Fruit fly (Drosophila melanogaster) whole organism, wandering third instar larva: Measurements from ENCODE around the gene CG9672.

Experiments
- Abd-B ChIP-seq: fragments of >200 bp; optimal IDR thresholded peaks from 2 replicates; lab custom pipeline; 2017; ENCODE audit warnings: missing biosample characterization, missing genetic modification characterization
- CG32264 ChIP-seq: fragments of 200-800 bp; sonication (Bioruptor generic); optimal IDR thresholded peaks from 2 replicates; lab custom pipeline; 2016; ENCODE audit warnings: missing biosample characterization, missing genetic modification characterization
- Dif ChIP-seq: fragments of 200-275, 200-300 bp; sonication (Bioruptor generic); optimal IDR thresholded peaks from 2 replicates; lab custom pipeline; 2018; ENCODE audit warnings: missing biosample characterization, missing genetic modification characterization; ENCODE audit not compliant: partially characterized antibody
- Hr78 ChIP-seq: fragments of >200 bp; optimal IDR thresholded peaks from 2 replicates; lab custom pipeline; 2017; ENCODE audit warnings: missing biosample characterization, missing genetic modification characterization
- Mio ChIP-seq: sonication (Bioruptor generic); optimal IDR thresholded peaks from 2 replicates; lab custom pipeline; 2016; ENCODE audit warnings: missing biosample characterization, missing genetic modification characterization
- Myc ChIP-seq: fragments of >200 bp; optimal IDR thresholded peaks from 2 replicates; lab custom pipeline; 2017
- N ChIP-seq: fragments of >200 bp; optimal IDR thresholded peaks from 2 replicates; lab custom pipeline; 2018; ENCODE audit warnings: missing biosample characterization, missing external identifiers, missing genetic modification characterization
- OdsH ChIP-seq: fragments of 200-800 bp; sonication (Bioruptor generic); optimal IDR thresholded peaks from 2 replicates; lab custom pipeline; 2016; ENCODE audit warnings: missing biosample characterization, mild to moderate bottlenecking, missing genetic modification characterization
- Rel ChIP-seq, 2 experiments: fragments of 200-800 bp; sonication (Bioruptor generic) in 1 of 2; optimal IDR thresholded peaks; 2 replicates in 1 of 2; 3 replicates in 1 of 2; lab custom pipeline; 2016 to 2019; ENCODE audit warnings: mild to moderate bottlenecking in 2 of 2, missing biosample characterization in 2 of 2, missing genetic modification characterization in 2 of 2, moderate library complexity in 1 of 2
- Sp1 ChIP-seq: fragments of 200-800 bp; sonication (Bioruptor generic); optimal IDR thresholded peaks from 3 replicates; lab custom pipeline; 2019; ENCODE audit warnings: missing biosample characterization, mild to moderate bottlenecking, missing genetic modification characterization, moderate library complexity
- Vsx2 ChIP-seq: fragments of 200-300, 225-300 bp; sonication (Bioruptor generic); optimal IDR thresholded peaks from 2 replicates; lab custom pipeline; 2018; ENCODE audit warnings: missing biosample characterization, missing genetic modification characterization; ENCODE audit not compliant: partially characterized antibody
- br ChIP-seq: fragments of 200-800 bp; sonication (Bioruptor generic); optimal IDR thresholded peaks from 2 replicates; lab custom pipeline; 2016; ENCODE audit warnings: missing biosample characterization, missing genetic modification characterization
- dl ChIP-seq, 2 experiments: fragments of 175-275, 200-275 bp in 1 of 2; fragments of 200-275 bp in 1 of 2; sonication (Bioruptor generic); optimal IDR thresholded peaks; lab custom pipeline; 2018; ENCODE audit warnings: mild to moderate bottlenecking in 2 of 2, missing biosample characterization in 2 of 2, missing genetic modification characterization in 2 of 2, moderate library complexity in 2 of 2; ENCODE audit not compliant: partially characterized antibody in 2 of 2, insufficient read depth in 1 of 2
- dmrt93B ChIP-seq: fragments of 200-800 bp; sonication (Bioruptor generic); optimal IDR thresholded peaks from 2 replicates; lab custom pipeline; 2018; ENCODE audit warnings: missing biosample characterization, mild to moderate bottlenecking, missing genetic modification characterization
- dsf ChIP-seq: sonication (Bioruptor generic); optimal IDR thresholded peaks from 2 replicates; lab custom pipeline; 2016; ENCODE audit warnings: missing biosample characterization, missing genetic modification characterization, borderline replicate concordance
- ey ChIP-seq: fragments of 200-800 bp; sonication (Bioruptor generic); optimal IDR thresholded peaks from 2 replicates; lab custom pipeline; 2016; ENCODE audit warnings: missing biosample characterization, missing genetic modification characterization
- fru ChIP-seq: fragments of 200-800 bp; sonication (Bioruptor generic); optimal IDR thresholded peaks from 3 replicates; lab custom pipeline; 2016; ENCODE audit warnings: missing biosample characterization, mild to moderate bottlenecking, missing genetic modification characterization
- h ChIP-seq: fragments of 200-800 bp; sonication (Bioruptor generic); optimal IDR thresholded peaks from 3 replicates; lab custom pipeline; 2016; ENCODE audit warnings: missing biosample characterization, mild to moderate bottlenecking, missing genetic modification characterization
- lola ChIP-seq: fragments of >200 bp; optimal IDR thresholded peaks from 2 replicates; lab custom pipeline; 2017; ENCODE audit warnings: missing biosample characterization, missing genetic modification characterization
- pan ChIP-seq: fragments of >200 bp; optimal IDR thresholded peaks from 2 replicates; lab custom pipeline; 2017
- sage ChIP-seq: fragments of 200-800 bp; sonication (Bioruptor generic); optimal IDR thresholded peaks from 2 replicates; lab custom pipeline; 2016; ENCODE audit warnings: missing biosample characterization, mild to moderate bottlenecking, missing genetic modification characterization
- woc ChIP-seq: sonication (Bioruptor generic); optimal IDR thresholded peaks from 2 replicates; lab custom pipeline; 2016; ENCODE audit warnings: missing biosample characterization, mild to moderate bottlenecking, missing genetic modification characterization

The CG9672 gene

DNA sequence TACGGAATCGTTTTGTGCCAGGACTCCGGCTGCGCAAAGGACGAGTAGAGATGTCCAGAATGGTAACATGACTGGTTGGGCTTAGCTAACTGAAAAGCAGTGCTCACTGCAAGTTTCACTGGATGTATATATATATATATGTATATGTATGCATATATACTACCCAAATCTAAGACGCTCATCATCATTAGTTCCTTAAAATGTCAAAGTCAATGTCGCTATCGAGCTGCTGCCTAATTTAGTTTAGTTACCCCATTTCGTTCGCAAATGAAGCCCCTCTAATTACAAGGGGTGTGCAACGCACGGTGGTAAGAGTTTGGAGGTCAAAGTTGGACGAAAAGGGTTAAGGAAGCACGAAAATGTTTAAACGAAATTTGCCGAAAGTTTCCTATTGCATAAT, 6.6 kb downstream of the CG9672 start, which contains the start of gene CG9676:
CG9676 (minus strand) TSS at position 101 of the 400 bp plus-strand sequence.
- TF ChIP-seq Myc (lab: Kevin White, UChicago) = no peak

DNA sequence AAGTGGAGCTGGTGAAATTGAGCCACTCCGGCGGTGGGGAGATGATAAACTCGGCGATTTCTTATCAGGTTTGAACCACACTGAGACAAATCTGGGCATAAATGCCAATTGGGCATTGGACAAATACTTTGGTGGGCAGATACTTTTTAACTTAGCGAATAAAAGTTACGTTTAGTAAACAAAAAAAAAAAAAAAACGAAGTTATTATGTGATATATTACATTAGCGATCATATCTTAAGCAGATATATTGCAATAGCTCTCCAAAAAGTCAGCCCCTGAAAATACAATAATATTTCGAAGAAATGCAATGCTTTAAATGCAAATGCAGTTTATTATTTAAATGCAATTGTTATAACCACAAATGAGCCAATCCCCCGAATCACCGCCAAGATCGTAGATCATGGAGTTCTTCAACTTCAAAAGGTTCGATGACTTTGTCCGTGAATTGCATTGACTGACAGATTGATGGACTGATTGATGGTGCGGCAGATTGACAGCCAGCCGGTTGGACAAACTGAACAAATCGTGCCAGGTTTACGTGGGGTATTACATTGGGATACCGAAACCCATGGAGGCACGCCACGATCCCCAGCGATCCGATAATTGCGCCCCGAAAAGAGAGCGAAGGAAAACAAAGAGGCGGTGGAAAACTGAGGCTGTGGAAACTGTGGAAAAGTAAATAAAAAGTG, 8.6 kb downstream of the CG9672 start:
- TF ChIP-seq CG32264 (no peak), Rel (GFP tag; optimal IDR thresholded peaks at IDR 0.05; lab: Kevin White, UChicago) (no peak), Rel (tag; optimal IDR thresholded peaks at IDR 0.05; lab: Kevin White, UChicago) (no peak), N (GFP tag; lab: Kevin White, UChicago) (no peak)

DNA sequence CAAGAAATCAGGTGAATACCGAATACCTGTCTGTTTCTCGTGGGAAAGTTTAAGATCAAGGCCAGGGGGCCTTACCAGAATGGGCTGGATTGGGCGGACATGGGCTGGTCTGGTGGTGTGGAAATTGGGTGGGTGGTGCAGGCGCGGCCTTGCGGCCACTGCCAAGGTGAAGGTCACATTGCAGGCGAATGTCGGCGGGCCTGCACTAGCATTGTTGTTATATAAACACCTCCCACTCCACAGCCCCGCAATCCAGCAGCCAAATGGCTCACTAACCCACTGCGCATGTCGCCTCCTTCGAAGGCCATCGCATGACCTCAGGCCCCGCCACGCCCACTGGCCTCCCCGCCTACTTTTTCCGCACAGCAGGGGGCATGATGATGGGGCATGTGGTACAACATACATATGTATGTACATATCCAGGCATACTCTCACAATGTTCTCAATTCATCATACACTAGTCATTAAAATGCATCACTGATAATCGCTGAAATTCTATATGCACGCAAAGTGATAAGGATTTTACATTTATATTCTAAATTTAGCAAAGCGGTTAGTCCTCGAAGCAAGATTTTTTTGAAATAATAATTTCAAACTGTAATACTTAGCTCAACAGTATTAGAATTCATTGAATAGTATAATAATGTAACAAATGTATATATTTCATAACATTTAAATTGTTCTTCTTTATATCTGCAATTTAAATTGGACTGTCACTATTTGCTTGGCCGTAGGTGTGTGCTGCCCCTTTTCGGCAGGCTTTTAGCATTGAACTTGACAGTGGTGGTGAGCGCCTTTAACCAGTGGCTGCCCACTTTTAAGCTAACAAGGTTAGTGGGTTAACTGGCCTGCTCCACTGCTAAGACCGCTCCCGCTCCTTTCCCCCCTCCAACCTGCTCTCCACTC, 9.8 kb downstream of the CG9672 start:
- TF ChIP-seq ey (GFP tag; lab: Kevin White, UChicago) = no peak

DNA sequence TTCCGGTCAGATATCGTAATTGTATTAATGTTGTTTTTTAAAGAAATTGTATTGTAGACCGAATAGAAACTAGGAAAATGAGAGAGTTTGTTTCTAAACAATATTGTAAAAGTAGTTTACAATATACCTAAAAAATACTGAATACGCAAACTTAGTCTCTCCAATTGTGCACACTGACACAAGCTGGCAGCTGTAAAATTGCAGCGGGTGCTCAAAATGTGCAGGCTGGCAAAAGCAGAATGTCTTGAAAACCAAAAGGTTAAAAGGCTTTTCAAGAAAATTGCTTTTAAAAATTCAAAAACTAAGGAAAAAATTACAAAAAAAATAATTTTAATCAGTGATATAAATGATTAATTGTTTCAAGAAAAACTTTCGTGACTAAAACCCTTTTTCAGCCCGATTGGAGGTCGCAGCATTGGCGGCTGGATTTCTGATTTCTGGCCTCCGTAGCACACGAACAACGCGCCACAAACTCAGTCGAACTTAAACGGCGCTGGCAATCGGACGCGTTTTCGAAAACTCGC, 11.0 kb downstream of the CG9672 start, which contains the start of gene CG4678:
CG4678 (plus strand) TSS at position 474 of the 524 bp plus-strand sequence.
- TF ChIP-seq Vsx2 (GFP tag; lab: Kevin White, UChicago) (peak; percentile 66), Dif (GFP tag; lab: Kevin White, UChicago) (peak; percentile 96), dsf (GFP tag; lab: Kevin White, UChicago) (no peak), dl (GFP tag; optimal IDR thresholded peaks at IDR 0.05; lab: Kevin White, UChicago; ENCODE audit: insufficient read depth in 1 of 2, partially characterized antibody in 2 of 2) (peak; percentile 53 to 80), dmrt93B (GFP tag; lab: Kevin White, UChicago) (no peak)
- TF ChIP-seq, all 38 proteins: peak for 3

DNA sequence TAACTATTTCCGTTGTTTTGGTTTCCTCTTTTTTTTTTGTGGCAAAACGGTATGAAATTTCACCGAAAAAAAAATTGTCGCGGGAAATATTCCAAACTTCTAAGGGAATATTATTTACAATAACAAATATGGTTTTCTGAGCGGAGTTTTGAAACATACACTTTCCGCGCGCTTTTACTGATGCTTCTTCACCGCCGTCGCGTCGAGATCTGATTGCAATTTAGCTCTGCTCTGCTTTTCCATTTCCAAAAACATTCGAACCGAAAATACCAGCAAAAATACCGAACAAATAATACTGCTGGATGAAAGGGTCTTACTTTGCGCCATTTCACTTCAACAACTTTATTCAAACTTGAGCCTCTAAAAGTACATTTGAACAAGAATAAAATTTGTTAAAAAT, 11.7 kb downstream of the CG9672 start, which contains the start of gene Septin4:
Septin4 (minus strand) TSS at position 215 of the 400 bp plus-strand sequence.
- TF ChIP-seq woc (GFP tag; lab: Kevin White, UChicago) (no peak), N (GFP tag; lab: Kevin White, UChicago) (no peak), Mio (GFP tag; lab: Kevin White, UChicago) (no peak), Dif (GFP tag; lab: Kevin White, UChicago) (no peak), sage (GFP tag; lab: Kevin White, UChicago) (no peak), fru (GFP tag; lab: Kevin White, UChicago) (no peak), Abd-B (no peak), Sp1 (GFP tag; lab: Kevin White, UChicago) (no peak), dsf (GFP tag; lab: Kevin White, UChicago) (no peak), CG32264 (no peak), Vsx2 (GFP tag; lab: Kevin White, UChicago) (no peak), OdsH (GFP tag; lab: Kevin White, UChicago) (no peak), lola (no peak), dmrt93B (GFP tag; lab: Kevin White, UChicago) (no peak), h (no peak)

DNA sequence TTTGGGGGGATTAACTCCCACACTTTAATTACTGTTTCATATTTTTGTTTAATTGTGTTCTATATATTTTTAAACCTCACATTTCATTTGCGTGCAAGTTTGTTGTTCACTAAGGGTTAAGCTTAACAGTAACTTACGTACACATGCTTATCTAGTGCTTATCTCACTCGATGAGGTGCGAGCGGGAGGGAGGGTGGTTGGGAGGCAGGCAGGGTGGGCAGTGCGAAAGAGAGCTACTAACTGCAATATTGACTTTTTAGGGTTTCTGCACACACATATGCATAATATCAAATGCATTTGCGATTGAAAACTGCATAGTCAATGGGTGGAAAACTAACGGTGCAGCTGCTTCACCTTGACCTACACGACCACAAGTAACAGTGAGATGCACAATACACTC, 12.2 kb downstream of the CG9672 start:
- TF ChIP-seq fru (GFP tag; lab: Kevin White, UChicago) (peak; percentile 23), pan (lab: Kevin White, UChicago) (no peak)

DNA sequence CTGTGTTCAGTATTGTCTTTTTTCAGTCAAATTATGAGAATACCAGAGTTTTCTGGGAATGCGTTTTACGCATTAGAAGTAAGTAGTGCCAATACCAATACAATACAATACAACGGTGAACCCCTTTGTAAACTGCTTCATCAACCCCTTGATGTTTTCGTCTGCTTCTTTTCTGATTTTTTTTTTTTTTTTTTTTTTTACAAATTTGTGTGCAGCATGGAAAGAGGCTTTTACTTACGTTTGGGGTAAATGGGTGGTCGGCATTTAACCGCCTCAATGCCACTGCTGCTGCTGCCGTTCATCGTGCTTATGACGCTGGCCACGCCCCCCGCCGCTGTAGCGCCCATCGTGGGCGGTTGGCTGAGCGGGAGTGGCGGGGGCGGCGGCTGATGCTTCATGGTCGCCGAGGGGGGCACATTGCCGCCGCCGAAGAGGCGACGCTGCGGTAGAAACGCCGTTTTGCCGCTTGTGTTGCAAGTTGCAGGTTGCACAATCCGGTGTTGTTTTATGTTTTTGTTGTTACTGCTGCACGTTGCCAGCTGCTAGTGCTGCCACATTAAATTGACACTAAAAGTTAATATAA, 12.8 kb downstream of the CG9672 start:
- TF ChIP-seq br (GFP tag; lab: Kevin White, UChicago) (no peak), Hr78 (GFP tag; lab: Kevin White, UChicago) (no peak), Mio (GFP tag; lab: Kevin White, UChicago) (no peak), dsf (GFP tag; lab: Kevin White, UChicago) (no peak), OdsH (GFP tag; lab: Kevin White, UChicago) (no peak), N (GFP tag; lab: Kevin White, UChicago) (no peak)
- TF ChIP-seq, all 38 proteins: peak for 0
